Worm (Caenorhabditis elegans) whole organism, young adult: Measurements from ENCODE around the gene daao-1.

Source experiments
- B0019.2 ChIP-seq: fragments of 200-800 bp; sonication (Bioruptor generic); conservative IDR thresholded peaks from 2 replicates; pipeline ENCODE4 v1.3.6; 2022; ENCODE audit warnings: missing genetic modification reagents, missing genetic modification characterization, missing compliant biosample characterization
- C06A6.2 ChIP-seq: fragments of 200-800 bp; sonication (Bioruptor generic); conservative IDR thresholded peaks from 2 replicates; pipeline ENCODE4 v1.3.6; 2022; ENCODE audit warnings: missing genetic modification characterization, missing compliant biosample characterization
- C17E4.6 ChIP-seq: fragments of 200-800 bp; sonication (Bioruptor generic); IDR thresholded peaks from 2 replicates; pipeline ENCODE4 v1.3.6; 2022; ENCODE audit warnings: missing genetic modification reagents, missing genetic modification characterization, missing compliant biosample characterization
- F22D6.2 ChIP-seq: sonication (generic microtip); optimal IDR thresholded peaks from 2 replicates; lab custom pipeline; 2016; ENCODE audit warnings: mild to moderate bottlenecking, missing genetic modification characterization, missing compliant biosample characterization
- F23B12.7 ChIP-seq: sonication (generic microtip); optimal IDR thresholded peaks from 2 replicates; lab custom pipeline; 2017; ENCODE audit warnings: missing genetic modification characterization, mild to moderate bottlenecking, missing compliant biosample characterization, antibody characterized with exemption, moderate library complexity; ENCODE audit not compliant: insufficient read depth
- F33H1.4 ChIP-seq: fragments of 200-800 bp; sonication (Bioruptor generic); IDR thresholded peaks from 2 replicates; pipeline ENCODE4 v1.3.6; 2022; ENCODE audit warnings: missing genetic modification reagents, missing genetic modification characterization, missing compliant biosample characterization
- F39B2.1 ChIP-seq: fragments of 200-800 bp; sonication (Bioruptor generic); IDR thresholded peaks from 2 replicates; pipeline ENCODE4 v1.3.6; 2022; ENCODE audit warnings: missing genetic modification reagents, missing genetic modification characterization, missing compliant biosample characterization
- F55B11.4 ChIP-seq: sonication (generic microtip); optimal IDR thresholded peaks from 2 replicates; lab custom pipeline; 2016; ENCODE audit warnings: missing compliant biosample characterization, missing genetic modification characterization, borderline replicate concordance; ENCODE audit not compliant: insufficient read depth
- F57C9.4 ChIP-seq: sonication (generic microtip); optimal IDR thresholded peaks from 2 replicates; lab custom pipeline; 2017; ENCODE audit warnings: mild to moderate bottlenecking, missing genetic modification characterization, missing compliant biosample characterization
- Y53F4B.3 ChIP-seq: fragments of 200-800 bp; sonication (Bioruptor generic); IDR thresholded peaks from 2 replicates; pipeline ENCODE4 v1.3.6; 2022; ENCODE audit warnings: missing genetic modification reagents, missing genetic modification characterization, missing compliant biosample characterization
- Y95B8A.8 ChIP-seq: fragments of 200-800 bp; sonication (Bioruptor generic); IDR thresholded peaks from 2 replicates; pipeline ENCODE4 v1.3.6; 2022; ENCODE audit warnings: missing genetic modification reagents, missing genetic modification characterization, missing compliant biosample characterization
- ZK185.1 ChIP-seq: sonication (generic microtip); optimal IDR thresholded peaks from 2 replicates; lab custom pipeline; 2016; ENCODE audit warnings: mild to moderate bottlenecking, missing genetic modification characterization, missing compliant biosample characterization; ENCODE audit not compliant: poor library complexity, severe bottlenecking
- atf-7 ChIP-seq: sonication (generic microtip); optimal IDR thresholded peaks from 2 replicates; lab custom pipeline; 2017; ENCODE audit warnings: mild to moderate bottlenecking, missing genetic modification characterization, missing compliant biosample characterization
- attf-3 ChIP-seq: fragments of 200-800 bp; sonication (Bioruptor generic); conservative IDR thresholded peaks from 2 replicates; pipeline ENCODE4 v1.3.6; 2022; ENCODE audit warnings: missing genetic modification reagents, missing genetic modification characterization, missing compliant biosample characterization
- attf-6 ChIP-seq: fragments of 200-800 bp; sonication (Bioruptor generic); IDR thresholded peaks from 2 replicates; pipeline ENCODE4 v1.3.6; 2022; ENCODE audit warnings: missing genetic modification reagents, missing genetic modification characterization, missing compliant biosample characterization
- bed-1 ChIP-seq: fragments of 200-800 bp; sonication (Bioruptor generic); IDR thresholded peaks from 2 replicates; pipeline ENCODE4 v1.3.6; 2022; ENCODE audit warnings: missing genetic modification reagents, missing genetic modification characterization, missing compliant biosample characterization
- bed-2 ChIP-seq: fragments of 200-800 bp; sonication (Bioruptor generic); IDR thresholded peaks from 2 replicates; pipeline ENCODE4 v1.3.6; 2022; ENCODE audit warnings: missing genetic modification reagents, missing genetic modification characterization, missing compliant biosample characterization
- cebp-1 ChIP-seq, 2 experiments: fragments of 200-800 bp in 1 of 2; sonication (Bioruptor generic) in 1 of 2; sonication (generic microtip) in 1 of 2; IDR thresholded peaks in 1 of 2; optimal IDR thresholded peaks in 1 of 2; 2 replicates each; pipeline versions ENCODE4 v1.3.6 to Lab custom; 2017 to 2022; ENCODE audit warnings: missing compliant biosample characterization in 2 of 2, missing genetic modification characterization in 2 of 2, mild to moderate bottlenecking in 1 of 2, missing genetic modification reagents in 1 of 2, moderate library complexity in 1 of 2
- ceh-100 ChIP-seq: fragments of 200-800 bp; sonication (Bioruptor generic); IDR thresholded peaks from 2 replicates; pipeline ENCODE4 v1.3.6; 2022; ENCODE audit warnings: missing genetic modification reagents, missing genetic modification characterization, missing compliant biosample characterization
- ceh-27 ChIP-seq: fragments of 200-800 bp; sonication (Bioruptor generic); optimal IDR thresholded peaks from 2 replicates; lab custom pipeline; 2018; ENCODE audit warnings: mild to moderate bottlenecking, missing genetic modification characterization, moderate library complexity, missing compliant biosample characterization
- ceh-58 ChIP-seq: fragments of 200-800 bp; sonication (Bioruptor generic); IDR thresholded peaks from 2 replicates; pipeline ENCODE4 v1.3.6; 2022; ENCODE audit warnings: missing genetic modification characterization, missing compliant biosample characterization
- ceh-91 ChIP-seq: fragments of 200-800 bp; sonication (Bioruptor generic); IDR thresholded peaks from 2 replicates; pipeline ENCODE4 v1.3.6; 2022; ENCODE audit warnings: missing genetic modification reagents, missing genetic modification characterization, missing compliant biosample characterization
- dox-1 ChIP-seq: fragments of 200-800 bp; sonication (Bioruptor generic); IDR thresholded peaks from 2 replicates; pipeline ENCODE4 v1.3.6; 2022; ENCODE audit warnings: missing genetic modification reagents, missing genetic modification characterization, missing compliant biosample characterization
- efl-1 ChIP-seq: fragments of 150-350 bp; optimal IDR thresholded peaks from 2 replicates; lab custom pipeline; 2014; ENCODE audit warnings: missing biosample characterization, missing genetic modification reagents, missing genetic modification characterization
- fkh-3 ChIP-seq: sonication (generic microtip); optimal IDR thresholded peaks from 2 replicates; lab custom pipeline; 2016; ENCODE audit warnings: mild to moderate bottlenecking, missing genetic modification characterization, missing compliant biosample characterization
- hmg-1.2 ChIP-seq: fragments of 200-800 bp; sonication (Bioruptor generic); IDR thresholded peaks from 2 replicates; pipeline ENCODE4 v1.3.6; 2022; ENCODE audit warnings: missing genetic modification reagents, missing genetic modification characterization, missing compliant biosample characterization
- let-526 ChIP-seq: fragments of 200-800 bp; sonication (Bioruptor generic); IDR thresholded peaks from 2 replicates; pipeline ENCODE4 v1.3.6; 2022; ENCODE audit warnings: missing genetic modification reagents, missing genetic modification characterization, missing compliant biosample characterization
- lin-35 ChIP-seq, 3 experiments: fragments of 150-350 bp in 2 of 3; sonication (generic microtip) in 1 of 3; optimal IDR thresholded peaks; 2 replicates each; lab custom pipeline; 2014 to 2018; ENCODE audit warnings: missing biosample characterization in 3 of 3, missing genetic modification characterization in 3 of 3, missing genetic modification reagents in 3 of 3
- lsl-1 ChIP-seq: fragments of 200-800 bp; sonication (Bioruptor generic); optimal IDR thresholded peaks from 2 replicates; lab custom pipeline; 2018; ENCODE audit warnings: mild to moderate bottlenecking, missing genetic modification characterization, moderate library complexity, missing compliant biosample characterization
- lsy-27 ChIP-seq: sonication (generic microtip); optimal IDR thresholded peaks from 2 replicates; lab custom pipeline; 2017; ENCODE audit warnings: missing genetic modification characterization, mild to moderate bottlenecking, missing compliant biosample characterization, antibody characterized with exemption, missing genotype, borderline replicate concordance; ENCODE audit not compliant: insufficient read depth
- madf-6 ChIP-seq: fragments of 200-800 bp; sonication (Bioruptor generic); IDR thresholded peaks from 2 replicates; pipeline ENCODE4 v1.3.6; 2022; ENCODE audit warnings: missing genetic modification reagents, missing genetic modification characterization, missing compliant biosample characterization
- mcd-1 ChIP-seq: fragments of 200-800 bp; sonication (Bioruptor generic); IDR thresholded peaks from 2 replicates; pipeline ENCODE4 v1.3.6; 2022; ENCODE audit warnings: missing genetic modification reagents, missing genetic modification characterization, missing compliant biosample characterization
- mes-4 ChIP-seq: sonication (generic microtip); optimal IDR thresholded peaks from 2 replicates; lab custom pipeline; 2016; ENCODE audit warnings: missing genotype, missing genetic modification characterization, missing compliant biosample characterization
- nfya-1 ChIP-seq: sonication (generic microtip); optimal IDR thresholded peaks from 2 replicates; lab custom pipeline; 2017; ENCODE audit warnings: antibody characterized with exemption, missing compliant biosample characterization, missing genetic modification characterization, borderline replicate concordance; ENCODE audit not compliant: insufficient read depth
- rcor-1 ChIP-seq: fragments of 200-800 bp; sonication (Bioruptor generic); IDR thresholded peaks from 2 replicates; pipeline ENCODE4 v1.3.6; 2022; ENCODE audit warnings: missing genetic modification reagents, missing genetic modification characterization, missing compliant biosample characterization
- rec-8 ChIP-seq, 2 experiments: sonication (generic microtip); optimal IDR thresholded peaks; 2 replicates each; lab custom pipeline; 2016; ENCODE audit warnings: mild to moderate bottlenecking in 2 of 2, missing genetic modification characterization in 2 of 2, missing genetic modification reagents in 2 of 2, missing genotype in 2 of 2, missing biosample characterization in 1 of 2, missing compliant biosample characterization in 1 of 2, moderate library complexity in 1 of 2
- repo-1 ChIP-seq: sonication (generic microtip); optimal IDR thresholded peaks from 2 replicates; lab custom pipeline; 2017; ENCODE audit warnings: mild to moderate bottlenecking, missing genetic modification characterization, missing compliant biosample characterization
- rpc-1 ChIP-seq, 2 experiments: fragments of 150-350 bp in 1 of 2; sonication (generic microtip) in 1 of 2; optimal IDR thresholded peaks; 2 replicates each; lab custom pipeline; 2014 to 2018; ENCODE audit warnings: missing biosample characterization in 1 of 2, missing genetic modification characterization in 1 of 2, missing genetic modification reagents in 1 of 2, missing genotype in 1 of 2
- sea-2 ChIP-seq: fragments of 200-800 bp; sonication (Bioruptor generic); IDR thresholded peaks from 2 replicates; pipeline ENCODE4 v1.3.6; 2022; ENCODE audit warnings: missing genetic modification characterization, missing compliant biosample characterization
- snpc-1.1 ChIP-seq: sonication (generic microtip); optimal IDR thresholded peaks from 2 replicates; lab custom pipeline; 2017; ENCODE audit warnings: missing genetic modification characterization, mild to moderate bottlenecking, missing compliant biosample characterization, antibody characterized with exemption, moderate library complexity, missing genotype, missing genetic modification reagents; ENCODE audit not compliant: insufficient read depth
- snpc-3.4 ChIP-seq: sonication (generic microtip); optimal IDR thresholded peaks from 2 replicates; lab custom pipeline; 2017; ENCODE audit warnings: missing genetic modification characterization, mild to moderate bottlenecking, missing compliant biosample characterization, antibody characterized with exemption, moderate library complexity, missing genotype, missing genetic modification reagents
- sptf-2 ChIP-seq: fragments of 200-800 bp; sonication (Bioruptor generic); optimal IDR thresholded peaks from 2 replicates; lab custom pipeline; 2018; ENCODE audit warnings: mild to moderate bottlenecking, missing genetic modification characterization, missing compliant biosample characterization
- unc-130 ChIP-seq: sonication (generic microtip); optimal IDR thresholded peaks from 2 replicates; lab custom pipeline; 2016; ENCODE audit warnings: missing genetic modification reagents, missing genetic modification characterization, missing compliant biosample characterization
- unc-62 ChIP-seq: fragments of 150-350 bp; optimal IDR thresholded peaks from 2 replicates; lab custom pipeline; 2014; ENCODE audit warnings: missing biosample characterization, missing genetic modification reagents, missing genetic modification characterization
- ztf-28 ChIP-seq: fragments of 200-800 bp; sonication (Bioruptor generic); IDR thresholded peaks from 2 replicates; pipeline ENCODE4 v1.3.6; 2022; ENCODE audit warnings: missing genetic modification reagents, missing genetic modification characterization, missing compliant biosample characterization
- ztf-3 ChIP-seq: fragments of 200-800 bp; sonication (Bioruptor generic); optimal IDR thresholded peaks from 2 replicates; lab custom pipeline; 2018; ENCODE audit warnings: mild to moderate bottlenecking, missing genetic modification characterization, missing compliant biosample characterization
- ztf-6 ChIP-seq: fragments of 200-800 bp; sonication (Bioruptor generic); IDR thresholded peaks from 2 replicates; pipeline ENCODE4 v1.3.6; 2022; ENCODE audit warnings: missing genetic modification reagents, missing genetic modification characterization, missing compliant biosample characterization

The daao-1 gene

DNA sequence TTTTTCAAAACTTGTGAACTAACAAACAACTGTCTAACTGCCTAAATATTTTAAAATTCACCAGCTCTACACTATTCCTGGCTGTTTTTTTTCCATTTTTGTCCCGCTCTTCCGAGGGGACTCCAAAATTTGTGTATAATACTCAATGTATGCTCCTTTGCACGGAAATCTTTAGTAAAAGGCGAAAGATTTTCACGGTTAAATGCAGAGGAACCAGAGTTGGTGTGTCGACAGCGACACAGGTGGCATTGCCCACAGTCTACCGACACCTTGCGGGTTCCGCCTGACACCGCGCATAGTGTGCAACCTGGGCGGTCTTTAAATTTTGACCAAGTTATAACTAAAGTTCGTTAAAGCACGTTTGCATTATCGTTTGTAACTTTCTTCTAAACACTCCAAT is 41.0 kb downstream of the daao-1 start (continued):
- TF ChIP-seq Y95B8A.8: 0 out of 2 replicates have a peak, but pooled peaks have one; percentile 11
- TF ChIP-seq Y53F4B.3: no peak
- TF ChIP-seq efl-1 (GFP tag; lab: Kevin White, UChicago): peak; percentile 51
- no peak for TF ChIP-seq F23B12.7
- TF ChIP-seq F22D6.2: no peak
- TF ChIP-seq dox-1: peak; percentile 87
- no peak for TF ChIP-seq ceh-27 (GFP tag; lab: Kevin White, UChicago)
- peak; percentile 44; the same call in 1 of the 2 replicates for TF ChIP-seq B0019.2 (GFP tag; lab: Robert Waterston, UW)
- no peak for TF ChIP-seq nfya-1 (tag; lab: Kevin White, UChicago)
- TF ChIP-seq atf-7: no peak
- TF ChIP-seq lsy-27: no peak
- TF ChIP-seq rcor-1 (GFP tag; lab: Robert Waterston, UW): peak; percentile 88
- TF ChIP-seq snpc-3.4 (tag; lab: Kevin White, UChicago): peak; percentile 81
- TF ChIP-seq mcd-1 (GFP tag; lab: Robert Waterston, UW): peak; percentile 85
- TF ChIP-seq attf-6 (GFP tag; lab: Robert Waterston, UW): peak; percentile 80
- TF ChIP-seq let-526 (GFP tag; lab: Robert Waterston, UW): no peak
- TF ChIP-seq mes-4 (tag; lab: Kevin White, UChicago): no peak
- no peak for TF ChIP-seq sea-2 (GFP tag; lab: Robert Waterston, UW)
- no peak for TF ChIP-seq C17E4.6
- TF ChIP-seq ztf-6 (GFP tag; lab: Robert Waterston, UW): no peak
- TF ChIP-seq fkh-3: no peak
- peak in 1 of 2 experiments; percentile 16 for TF ChIP-seq rec-8 (tag; optimal IDR thresholded peaks at IDR 0.05; lab: Kevin White, UChicago)
- peak; percentile 72 for TF ChIP-seq attf-3
- TF ChIP-seq sptf-2 (GFP tag; lab: Kevin White, UChicago): no peak
- no peak for TF ChIP-seq ceh-100 (GFP tag; lab: Robert Waterston, UW)
- no peak for TF ChIP-seq F39B2.1 (GFP tag; lab: Robert Waterston, UW)
- no peak for TF ChIP-seq unc-130
- TF ChIP-seq repo-1: no peak
- peak; percentile 87 for TF ChIP-seq snpc-1.1
- peak; percentile 86 for TF ChIP-seq madf-6 (GFP tag; lab: Robert Waterston, UW)
- TF ChIP-seq bed-2 (GFP tag; lab: Robert Waterston, UW): no peak
- peak; percentile 92 for TF ChIP-seq hmg-1.2 (GFP tag; lab: Robert Waterston, UW)
- TF ChIP-seq lsl-1 (GFP tag; lab: Kevin White, UChicago): peak; percentile 77
- peak; percentile 40; the same call in 1 of the 2 replicates for TF ChIP-seq ceh-91 (GFP tag; lab: Robert Waterston, UW)
- no peak for TF ChIP-seq F57C9.4
- no peak for TF ChIP-seq ztf-3 (GFP tag; lab: Kevin White, UChicago)
- TF ChIP-seq bed-1 (GFP tag; lab: Robert Waterston, UW): no peak
- TF ChIP-seq ZK185.1 (tag; lab: Kevin White, UChicago): no peak
- no peak for TF ChIP-seq ceh-58 (GFP tag; lab: Robert Waterston, UW)
- no peak for TF ChIP-seq ztf-28 (GFP tag; lab: Robert Waterston, UW)
- TF ChIP-seq lin-35 (GFP tag; optimal IDR thresholded peaks at IDR 0.05; lab: Kevin White, UChicago): no peak
- TF ChIP-seq F33H1.4 (GFP tag; lab: Robert Waterston, UW): peak; percentile 67
- TF ChIP-seq F55B11.4: no peak
- no peak for TF ChIP-seq unc-62 (GFP tag; lab: Kevin White, UChicago)
- TF ChIP-seq rpc-1 (optimal IDR thresholded peaks at IDR 0.05; lab: Kevin White, UChicago): no peak
- peak; percentile 4 for TF ChIP-seq rpc-1 (tag; optimal IDR thresholded peaks at IDR 0.05; lab: Kevin White, UChicago)
- no peak for TF ChIP-seq C06A6.2 (GFP tag; lab: Robert Waterston, UW)
- no peak for TF ChIP-seq cebp-1 (GFP tag; IDR thresholded peaks at IDR 0.05; lab: Robert Waterston, UW)
- no peak for TF ChIP-seq cebp-1 (tag; optimal IDR thresholded peaks at IDR 0.05; lab: Kevin White, UChicago)
